Worm (Caenorhabditis elegans) whole organism, L3 larva: Measurements from ENCODE around the gene gfat-1.
A peak's percentile ranks its signal among the peaks of the same experiment; 100 is the strongest.

Source experiments
- ceh-82 ChIP-seq: fragments of 150-350 bp; optimal IDR thresholded peaks from 2 replicates; lab custom pipeline; 2014; ENCODE audit warnings: missing biosample characterization, missing genetic modification characterization
- ceh-9 ChIP-seq: sonication (generic microtip); optimal IDR thresholded peaks from 2 replicates; lab custom pipeline; 2018; ENCODE audit warnings: missing biosample characterization, missing genetic modification characterization
- eor-1 ChIP-seq, 2 experiments: fragments of 150-350 bp; optimal IDR thresholded peaks; 2 replicates each; lab custom pipeline; 2014 to 2018; ENCODE audit warnings: missing biosample characterization in 2 of 2, missing genetic modification characterization in 2 of 2
- jun-1 ChIP-seq: fragments of 150-350 bp; optimal IDR thresholded peaks from 2 replicates; lab custom pipeline; 2014; ENCODE audit warnings: missing biosample characterization, missing genetic modification reagents, missing genetic modification characterization
- mdl-1 ChIP-seq: fragments of 150-350 bp; optimal IDR thresholded peaks from 2 replicates; lab custom pipeline; 2014; ENCODE audit warnings: missing biosample characterization, missing genetic modification characterization
- nhr-25 ChIP-seq: sonication (generic microtip); optimal IDR thresholded peaks from 2 replicates; lab custom pipeline; 2017; ENCODE audit warnings: missing biosample characterization, missing genetic modification characterization
- ztf-11 ChIP-seq: fragments of 150-350 bp; optimal IDR thresholded peaks from 2 replicates; lab custom pipeline; 2014; ENCODE audit warnings: missing biosample characterization, missing genetic modification characterization

ce11 chrII:11634057-11634676 lies 38.9 kb upstream of the gfat-1 start:
- no peak for TF ChIP-seq eor-1 (tag; optimal IDR thresholded peaks at IDR 0.05; lab: Kevin White, UChicago)
- TF ChIP-seq jun-1 (tag; lab: Kevin White, UChicago): peak; percentile 89
- no peak for TF ChIP-seq ceh-9
- peak; percentile 97 for TF ChIP-seq nhr-25 (tag; lab: Kevin White, UChicago)
- TF ChIP-seq ceh-82 (tag; lab: Kevin White, UChicago): peak; percentile 41
- TF ChIP-seq mdl-1 (tag; lab: Kevin White, UChicago): peak; percentile 82
- no peak for TF ChIP-seq ztf-11 (tag; lab: Kevin White, UChicago)
